Worm (Caenorhabditis elegans): Measurements from ENCODE around the gene F28C6.8.

F28C6.8 gene

ce11 chrII:8630088-8630487 is 23.4 kb downstream of the F28C6.8 start, which contains the start of gene T22C8.6:
T22C8.6 (minus strand) TSS chrII:8630281.
- TF ChIP-seq klf-2 (GFP tag; conservative IDR thresholded peaks at IDR 0.05) (no peak), cog-1 (tag; optimal IDR thresholded peaks at IDR 0.05) (no peak), ztf-23 (GFP tag; IDR thresholded peaks at IDR 0.05) (no peak), tab-1 (GFP tag; IDR thresholded peaks at IDR 0.05) (no peak), ref-1 (GFP tag; conservative IDR thresholded peaks at IDR 0.05) (no peak), ztf-29 (GFP tag; IDR thresholded peaks at IDR 0.05) (no peak), flt-1 (GFP tag; IDR thresholded peaks at IDR 0.05) (no peak)

ce11 chrII:8631766-8632165 is 25.1 kb downstream of the F28C6.8 start:
- no peak for TF ChIP-seq ztf-29 (GFP tag; IDR thresholded peaks at IDR 0.05)
- TF ChIP-seq tab-1 (GFP tag; IDR thresholded peaks at IDR 0.05), result no peak
- TF ChIP-seq T22C8.4 (GFP tag; IDR thresholded peaks at IDR 0.05), result no peak
- no peak for TF ChIP-seq flt-1 (GFP tag; IDR thresholded peaks at IDR 0.05)
- no peak for TF ChIP-seq cog-1 (tag; optimal IDR thresholded peaks at IDR 0.05)
- TF ChIP-seq ztf-23 (GFP tag; IDR thresholded peaks at IDR 0.05), result no peak
- no peak for TF ChIP-seq ref-1 (GFP tag; conservative IDR thresholded peaks at IDR 0.05)
- no peak for TF ChIP-seq klf-2 (GFP tag; conservative IDR thresholded peaks at IDR 0.05)
- no peak for TF ChIP-seq med-1 (GFP tag; optimal IDR thresholded peaks at IDR 0.05; ENCODE audit: insufficient read depth)

ce11 chrII:8634386-8634785 is 27.7 kb downstream of the F28C6.8 start, which contains the start of gene cutl-12:
cutl-12 (minus strand) TSS chrII:8634486.
- no peak for TF ChIP-seq ztf-29 (GFP tag; IDR thresholded peaks at IDR 0.05)
- no peak for TF ChIP-seq med-1 (GFP tag; optimal IDR thresholded peaks at IDR 0.05; ENCODE audit: insufficient read depth)
- no peak for TF ChIP-seq T22C8.4 (GFP tag; IDR thresholded peaks at IDR 0.05)
- no peak for TF ChIP-seq cog-1 (tag; optimal IDR thresholded peaks at IDR 0.05)
- TF ChIP-seq flt-1 (GFP tag; IDR thresholded peaks at IDR 0.05), result no peak
- no peak for TF ChIP-seq ref-1 (GFP tag; conservative IDR thresholded peaks at IDR 0.05)
- TF ChIP-seq ztf-23 (GFP tag; IDR thresholded peaks at IDR 0.05), result no peak
- TF ChIP-seq tab-1 (GFP tag; IDR thresholded peaks at IDR 0.05), result no peak
- no peak for TF ChIP-seq klf-2 (GFP tag; conservative IDR thresholded peaks at IDR 0.05)

- TF ChIP-seq cog-1 (tag; optimal IDR thresholded peaks at IDR 0.05) (no peak), tab-1 (GFP tag; IDR thresholded peaks at IDR 0.05) (no peak), flt-1 (GFP tag; IDR thresholded peaks at IDR 0.05) (no peak), med-1 (GFP tag; optimal IDR thresholded peaks at IDR 0.05; ENCODE audit: insufficient read depth) (no peak), ztf-29 (GFP tag; IDR thresholded peaks at IDR 0.05) (no peak), ref-1 (GFP tag; conservative IDR thresholded peaks at IDR 0.05) (no peak), T22C8.4 (GFP tag; IDR thresholded peaks at IDR 0.05) (no peak), klf-2 (GFP tag; conservative IDR thresholded peaks at IDR 0.05) (no peak), ztf-23 (GFP tag; IDR thresholded peaks at IDR 0.05) (no peak)
Observed at ce11 chrII:8637615-8638014, 31.0 kb downstream of the F28C6.8 start, which contains the start of gene vab-9. vab-9 (minus strand) TSS chrII:8637715.

ce11 chrII:8639553-8639952 is 32.9 kb downstream of the F28C6.8 start:
- TF ChIP-seq ztf-23 (GFP tag; IDR thresholded peaks at IDR 0.05) (0 out of 2 replicates have a peak, but pooled peaks have one; percentile 20), T22C8.4 (GFP tag; IDR thresholded peaks at IDR 0.05) (no peak), tab-1 (GFP tag; IDR thresholded peaks at IDR 0.05) (no peak)

ce11 chrII:8640503-8640902 is 33.9 kb downstream of the F28C6.8 start:
- TF ChIP-seq ztf-23 (GFP tag; IDR thresholded peaks at IDR 0.05), result no peak
- no peak for TF ChIP-seq ztf-29 (GFP tag; IDR thresholded peaks at IDR 0.05)
- TF ChIP-seq tab-1 (GFP tag; IDR thresholded peaks at IDR 0.05), result no peak
- no peak for TF ChIP-seq med-1 (GFP tag; optimal IDR thresholded peaks at IDR 0.05; ENCODE audit: insufficient read depth)
- no peak for TF ChIP-seq T22C8.4 (GFP tag; IDR thresholded peaks at IDR 0.05)
- no peak for TF ChIP-seq ref-1 (GFP tag; conservative IDR thresholded peaks at IDR 0.05)
- no peak for TF ChIP-seq flt-1 (GFP tag; IDR thresholded peaks at IDR 0.05)
- no peak for TF ChIP-seq cog-1 (tag; optimal IDR thresholded peaks at IDR 0.05)
- no peak for TF ChIP-seq klf-2 (GFP tag; conservative IDR thresholded peaks at IDR 0.05)

ce11 chrII:8641131-8641530 is 34.5 kb downstream of the F28C6.8 start, which contains the start of gene D2085.7:
D2085.7 (plus strand) TSS chrII:8641381.
- TF ChIP-seq ztf-23 (GFP tag; IDR thresholded peaks at IDR 0.05) (no peak), ref-1 (GFP tag; conservative IDR thresholded peaks at IDR 0.05) (no peak), ztf-29 (GFP tag; IDR thresholded peaks at IDR 0.05) (no peak), med-1 (GFP tag; optimal IDR thresholded peaks at IDR 0.05; ENCODE audit: insufficient read depth) (no peak), T22C8.4 (GFP tag; IDR thresholded peaks at IDR 0.05) (no peak), cog-1 (tag; optimal IDR thresholded peaks at IDR 0.05) (no peak), tab-1 (GFP tag; IDR thresholded peaks at IDR 0.05) (no peak), klf-2 (GFP tag; conservative IDR thresholded peaks at IDR 0.05) (no peak), flt-1 (GFP tag; IDR thresholded peaks at IDR 0.05) (no peak)

ce11 chrII:8642376-8642775 is 35.7 kb downstream of the F28C6.8 start:
- TF ChIP-seq ztf-29 (GFP tag; IDR thresholded peaks at IDR 0.05), result no peak
- TF ChIP-seq tab-1 (GFP tag; IDR thresholded peaks at IDR 0.05), result no peak
- no peak for TF ChIP-seq ref-1 (GFP tag; conservative IDR thresholded peaks at IDR 0.05)
- no peak for TF ChIP-seq cog-1 (tag; optimal IDR thresholded peaks at IDR 0.05)
- no peak for TF ChIP-seq ztf-23 (GFP tag; IDR thresholded peaks at IDR 0.05)
- no peak for TF ChIP-seq med-1 (GFP tag; optimal IDR thresholded peaks at IDR 0.05; ENCODE audit: insufficient read depth)
- TF ChIP-seq klf-2 (GFP tag; conservative IDR thresholded peaks at IDR 0.05), result no peak
- no peak for TF ChIP-seq T22C8.4 (GFP tag; IDR thresholded peaks at IDR 0.05)
- no peak for TF ChIP-seq flt-1 (GFP tag; IDR thresholded peaks at IDR 0.05)

ce11 chrII:8643627-8644356 is 37.1 kb downstream of the F28C6.8 start:
- no peak for TF ChIP-seq tab-1 (GFP tag; IDR thresholded peaks at IDR 0.05)
- no peak for TF ChIP-seq med-1 (GFP tag; optimal IDR thresholded peaks at IDR 0.05; ENCODE audit: insufficient read depth)
- TF ChIP-seq ztf-23 (GFP tag; IDR thresholded peaks at IDR 0.05), result no peak
- no peak for TF ChIP-seq ref-1 (GFP tag; conservative IDR thresholded peaks at IDR 0.05)
- TF ChIP-seq T22C8.4 (GFP tag; IDR thresholded peaks at IDR 0.05), result no peak
- TF ChIP-seq ztf-29 (GFP tag; IDR thresholded peaks at IDR 0.05), result no peak
- no peak for TF ChIP-seq cog-1 (tag; optimal IDR thresholded peaks at IDR 0.05)
- no peak for TF ChIP-seq flt-1 (GFP tag; IDR thresholded peaks at IDR 0.05)
- no peak for TF ChIP-seq klf-2 (GFP tag; conservative IDR thresholded peaks at IDR 0.05)
